Fruit fly (Drosophila melanogaster): Measurements from ENCODE around the gene Rnb.

The Rnb gene

DNA sequence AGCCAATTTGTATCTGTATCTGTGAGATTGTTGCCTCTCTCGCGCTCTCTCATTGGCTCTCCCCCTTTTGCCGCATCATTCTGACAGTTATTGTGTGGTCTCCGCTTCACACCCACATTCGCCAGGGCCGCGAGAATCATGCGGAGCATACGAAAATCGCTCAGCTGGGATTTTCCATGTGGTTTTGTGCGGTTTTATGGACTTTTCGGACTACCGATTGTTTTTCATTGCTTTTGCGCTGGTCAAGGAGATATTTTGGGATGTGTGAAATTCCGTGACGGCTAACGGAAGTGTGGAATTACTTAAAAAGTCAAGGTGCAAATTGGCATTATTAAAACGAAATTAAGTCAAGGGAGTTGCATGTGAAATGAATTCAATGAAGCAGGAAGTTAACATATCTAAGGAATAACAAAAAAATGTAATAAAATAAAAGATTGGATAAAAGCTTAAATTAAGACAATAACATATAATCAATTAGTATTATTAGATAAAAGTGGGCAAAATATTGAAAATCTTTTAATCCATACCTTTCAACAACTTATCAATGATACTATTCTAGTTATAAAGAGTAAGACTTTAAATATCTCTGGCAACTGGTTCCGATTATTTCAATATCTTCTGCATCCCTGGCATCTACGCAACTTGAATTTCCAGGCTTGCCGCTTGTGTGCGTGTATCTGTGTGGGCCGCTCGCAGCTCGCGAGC is 26.9 kb downstream of the Rnb start (continued):
- TF ChIP-seq CG32006 (GFP tag; optimal IDR thresholded peaks at IDR 0.05): peak; percentile 61
- no peak for TF ChIP-seq net (GFP tag; optimal IDR thresholded peaks at IDR 0.05)
- TF ChIP-seq Gug (GFP tag; IDR thresholded peaks at IDR 0.05): no peak
- TF ChIP-seq Blimp-1 (GFP tag; optimal IDR thresholded peaks at IDR 0.05): peak; percentile 16
- peak; percentile 57 for TF ChIP-seq Met (GFP tag; optimal IDR thresholded peaks at IDR 0.05)
- TF ChIP-seq acj6 (GFP tag; optimal IDR thresholded peaks at IDR 0.05): no peak
- peak; percentile 27 for TF ChIP-seq OdsH (GFP tag; optimal IDR thresholded peaks at IDR 0.05)
- no peak for TF ChIP-seq CG11762 (GFP tag; optimal IDR thresholded peaks at IDR 0.05; ENCODE audit: insufficient read depth)
- no peak for TF ChIP-seq CG8632 (GFP tag; optimal IDR thresholded peaks at IDR 0.05)
- TF ChIP-seq fkh (GFP tag; optimal IDR thresholded peaks at IDR 0.05): no peak
- peak; percentile 24 for TF ChIP-seq CG3919 (GFP tag; optimal IDR thresholded peaks at IDR 0.05)

DNA sequence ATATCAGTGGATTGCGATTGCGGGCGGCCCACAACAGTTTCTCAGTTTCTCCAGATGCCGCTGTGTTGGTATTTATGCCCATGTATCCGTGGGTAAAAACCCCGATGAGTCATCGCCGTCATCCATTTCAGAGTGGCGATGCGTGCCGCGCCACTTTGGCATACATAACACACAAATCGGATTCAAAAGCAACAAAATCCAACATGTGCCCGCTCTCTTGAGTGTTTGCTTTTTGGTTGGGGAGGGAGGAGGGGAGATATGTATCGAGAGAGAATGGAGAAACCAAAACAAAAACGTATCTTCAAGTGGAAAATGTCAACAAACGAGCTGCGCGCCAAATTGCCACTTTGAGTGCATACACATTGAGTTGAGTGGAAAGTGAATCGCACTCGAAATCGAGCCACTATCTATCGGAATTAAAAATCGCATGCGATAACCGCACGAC is 27.5 kb downstream of the Rnb start:
- TF ChIP-seq CG8119 (GFP tag; IDR thresholded peaks at IDR 0.05): peak; percentile 27; the same call in 1 of the 3 replicates
- TF ChIP-seq Sox102F (GFP tag; optimal IDR thresholded peaks at IDR 0.05): no peak
- TF ChIP-seq CG16779 (tag; optimal IDR thresholded peaks at IDR 0.05): peak; percentile 25
- TF ChIP-seq CG10631 (GFP tag; optimal IDR thresholded peaks at IDR 0.05): no peak
- TF ChIP-seq vri (GFP tag; optimal IDR thresholded peaks at IDR 0.05): peak; percentile 67
- peak; percentile 18; the same call in 1 of the 2 replicates for TF ChIP-seq CG15336 (GFP tag; IDR thresholded peaks at IDR 0.05)
- no peak for TF ChIP-seq Met (GFP tag; optimal IDR thresholded peaks at IDR 0.05)
- peak in 1 of 2 experiments; percentile 46 for TF ChIP-seq ss (GFP tag; optimal IDR thresholded peaks at IDR 0.05)
- peak; percentile 44; the same call in 1 of the 3 replicates for TF ChIP-seq eg (GFP tag; IDR thresholded peaks at IDR 0.05)
- peak; percentile 97 for TF ChIP-seq fkh (GFP tag; optimal IDR thresholded peaks at IDR 0.05)
- TF ChIP-seq Gug (GFP tag; IDR thresholded peaks at IDR 0.05): no peak
- TF ChIP-seq dsx (GFP tag; optimal IDR thresholded peaks at IDR 0.05; ENCODE audit: poor library complexity, severe bottlenecking): peak; percentile 17
- no peak for TF ChIP-seq CG6276 (GFP tag; optimal IDR thresholded peaks at IDR 0.05)
- no peak for TF ChIP-seq CG32006 (GFP tag; optimal IDR thresholded peaks at IDR 0.05)
- TF ChIP-seq CG10669 (GFP tag; optimal IDR thresholded peaks at IDR 0.05): no peak

DNA sequence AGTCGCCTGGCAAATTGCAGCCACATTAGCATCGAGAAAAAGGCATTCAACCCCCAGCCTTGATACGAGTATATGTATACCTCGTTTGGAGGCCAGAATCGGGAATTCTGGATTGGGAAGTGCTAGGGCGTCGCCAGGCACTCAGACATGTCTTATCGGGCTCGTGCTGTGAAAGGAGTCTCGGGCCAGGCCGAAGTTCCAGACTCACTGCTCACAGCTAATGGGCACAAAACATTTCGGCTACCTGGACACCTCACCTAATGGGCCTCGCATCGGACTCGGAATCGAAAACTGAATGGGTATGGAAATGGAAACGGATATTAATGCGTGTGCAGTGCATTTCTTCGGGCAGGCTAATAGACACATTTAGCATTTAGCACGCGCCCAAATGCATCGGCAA is 28.2 kb downstream of the Rnb start:
- TF ChIP-seq CG6163 (GFP tag; IDR thresholded peaks at IDR 0.05) (0 out of 3 replicates have a peak, but pooled peaks have one; percentile 6), vri (GFP tag; optimal IDR thresholded peaks at IDR 0.05) (no peak)

DNA sequence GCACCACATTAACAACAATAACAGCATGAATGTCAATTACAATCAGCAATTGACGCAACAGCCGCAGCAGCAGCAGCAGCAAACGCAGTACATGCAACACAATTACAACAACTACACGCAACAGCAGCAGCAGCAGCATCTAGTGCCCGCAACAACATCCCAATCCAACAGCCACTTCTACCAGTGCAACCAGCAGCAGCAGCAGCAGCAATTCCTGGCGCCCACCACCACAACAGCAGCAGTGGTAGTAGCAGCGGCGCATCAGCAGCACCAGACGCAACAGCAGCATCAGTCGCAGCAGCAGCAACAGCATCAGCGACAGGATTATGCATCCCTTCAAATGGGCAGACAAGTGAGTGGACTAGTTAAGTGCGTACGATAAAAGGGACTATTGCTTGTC is 31.9 kb downstream of the Rnb start:
- TF ChIP-seq CG3919 (GFP tag; optimal IDR thresholded peaks at IDR 0.05): peak; percentile 9
- no peak for TF ChIP-seq svp (GFP tag)
- TF ChIP-seq dsx (GFP tag; optimal IDR thresholded peaks at IDR 0.05; ENCODE audit: poor library complexity, severe bottlenecking): no peak

DNA sequence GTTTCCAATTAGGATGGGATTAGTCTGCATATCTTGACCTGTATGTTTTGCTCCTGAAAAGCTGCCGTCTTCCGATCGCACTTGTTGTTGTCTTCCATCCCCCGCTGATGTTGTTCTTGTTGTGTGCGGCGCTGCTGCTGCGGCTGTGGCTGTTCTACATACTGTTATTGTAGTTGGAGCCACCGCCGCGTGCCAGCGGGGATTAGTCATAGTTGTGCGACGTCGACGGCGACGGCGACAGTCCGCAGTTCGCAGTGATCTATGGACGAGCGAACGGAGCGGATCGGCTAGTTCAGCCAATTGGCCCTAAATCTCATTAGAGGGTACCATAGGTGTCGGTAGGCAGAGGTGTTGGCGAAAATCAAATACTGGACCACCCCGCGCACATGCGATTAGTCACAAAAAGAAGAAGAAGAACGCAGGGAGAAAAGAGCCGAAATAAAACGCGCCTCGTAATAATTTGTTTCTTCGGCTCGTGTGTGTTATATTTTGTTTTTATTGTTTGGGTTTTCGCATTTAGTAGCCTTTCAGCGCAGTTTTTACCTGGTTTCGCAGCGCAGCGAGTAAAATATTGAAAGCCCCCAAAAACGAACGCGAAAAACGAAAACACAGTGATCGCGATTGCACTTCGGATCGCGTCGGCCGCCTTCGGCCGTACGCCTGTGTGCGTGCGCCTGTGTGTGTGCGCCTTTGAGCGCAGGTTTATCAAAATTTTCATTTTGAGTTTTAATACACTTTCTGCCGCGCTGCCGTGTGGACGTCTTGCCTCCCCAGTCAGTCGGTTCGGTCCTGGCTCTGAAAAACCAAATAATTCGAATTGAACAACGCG is 33.7 kb downstream of the Rnb start, which contains the start of gene kay:
kay (plus strand) TSS at position 729 of the 829 bp plus-strand sequence.
- TF ChIP-seq Lpt (GFP tag; optimal IDR thresholded peaks at IDR 0.05) (no peak), Eip93F (GFP tag; optimal IDR thresholded peaks at IDR 0.05) (peak; percentile 47), svp (GFP tag) (peak; percentile 48), fkh (GFP tag; optimal IDR thresholded peaks at IDR 0.05) (no peak), CG6808 (GFP tag; optimal IDR thresholded peaks at IDR 0.05) (peak; percentile 11), CG8632 (GFP tag; optimal IDR thresholded peaks at IDR 0.05) (no peak), Sox102F (GFP tag; optimal IDR thresholded peaks at IDR 0.05) (peak; percentile 25), CG1621 (tag; optimal IDR thresholded peaks at IDR 0.05) (no peak), CG16779 (tag; optimal IDR thresholded peaks at IDR 0.05) (no peak), Gug (GFP tag; IDR thresholded peaks at IDR 0.05) (no peak), CG6854 (GFP tag; optimal IDR thresholded peaks at IDR 0.05) (peak; percentile 55), Met (GFP tag; optimal IDR thresholded peaks at IDR 0.05) (peak; percentile 26), fd85E (GFP tag; optimal IDR thresholded peaks at IDR 0.05) (no peak), CG34406 (GFP tag; optimal IDR thresholded peaks at IDR 0.05) (no peak), CG10669 (GFP tag; optimal IDR thresholded peaks at IDR 0.05) (peak; percentile 11), Eip78C (GFP tag) (peak; percentile 54), Blimp-1 (GFP tag; optimal IDR thresholded peaks at IDR 0.05) (no peak), ss (GFP tag; optimal IDR thresholded peaks at IDR 0.05) (peak in 1 of 2 experiments; percentile 31), CG3919 (GFP tag; optimal IDR thresholded peaks at IDR 0.05) (peak; percentile 18), CG6163 (GFP tag; IDR thresholded peaks at IDR 0.05) (0 out of 3 replicates have a peak, but pooled peaks have one; percentile 33), eg (GFP tag; IDR thresholded peaks at IDR 0.05) (peak; percentile 33; the same call in 2 of the 3 replicates), Ets96B (tag; optimal IDR thresholded peaks at IDR 0.05) (no peak), vri (GFP tag; optimal IDR thresholded peaks at IDR 0.05) (peak; percentile 23)

All from whole organism, prepupa.